Worm (Caenorhabditis elegans) whole organism, mixed stage, embryonic: ENCODE results near the gene trpa-1.

Experiments
- M03D4.4 ChIP-seq: sonication (generic microtip); optimal IDR thresholded peaks from 2 replicates; lab custom pipeline; 2017; ENCODE audit warnings: mild to moderate bottlenecking, missing genetic modification characterization, missing compliant biosample characterization
- bed-3 ChIP-seq: fragments of 200-800 bp; sonication (Bioruptor generic); optimal IDR thresholded peaks from 3 replicates; lab custom pipeline; 2018; ENCODE audit warnings: mild to moderate bottlenecking, missing genetic modification characterization, moderate library complexity, missing compliant biosample characterization
- blmp-1 ChIP-seq: fragments of 150-350 bp; optimal IDR thresholded peaks from 2 replicates; lab custom pipeline; 2014; ENCODE audit warnings: missing biosample characterization, missing genetic modification characterization
- ceh-39 ChIP-seq: fragments of 150-350 bp; optimal IDR thresholded peaks from 2 replicates; lab custom pipeline; 2014; ENCODE audit warnings: missing biosample characterization, missing genetic modification characterization
- ceh-43 ChIP-seq: fragments of 200-800 bp; sonication (Bioruptor generic); optimal IDR thresholded peaks from 2 replicates; lab custom pipeline; 2018; ENCODE audit warnings: mild to moderate bottlenecking, missing genetic modification characterization, moderate library complexity, missing compliant biosample characterization
- ceh-83 ChIP-seq: fragments of 200-800 bp; sonication (Bioruptor generic); optimal IDR thresholded peaks from 2 replicates; lab custom pipeline; 2018; ENCODE audit warnings: mild to moderate bottlenecking, missing genetic modification characterization, missing compliant biosample characterization
- ces-1 ChIP-seq: fragments of 150-350 bp; optimal IDR thresholded peaks from 2 replicates; lab custom pipeline; 2014; ENCODE audit warnings: missing biosample characterization, missing genetic modification reagents, missing genetic modification characterization
- cnd-1 ChIP-seq: fragments of 200-800 bp; sonication (Bioruptor generic); optimal IDR thresholded peaks from 2 replicates; lab custom pipeline; 2018; ENCODE audit warnings: mild to moderate bottlenecking, missing genetic modification characterization, missing compliant biosample characterization
- drap-1 ChIP-seq: fragments of 200-800 bp; sonication (Bioruptor generic); optimal IDR thresholded peaks from 3 replicates; lab custom pipeline; 2018; ENCODE audit warnings: mild to moderate bottlenecking, missing genetic modification characterization, missing compliant biosample characterization
- elt-1 ChIP-seq: sonication (generic microtip); optimal IDR thresholded peaks from 2 replicates; lab custom pipeline; 2017; ENCODE audit warnings: missing genetic modification characterization, mild to moderate bottlenecking, missing compliant biosample characterization, antibody characterized with exemption, moderate library complexity, borderline replicate concordance; ENCODE audit not compliant: insufficient read depth
- elt-3 ChIP-seq: fragments of 150-350 bp; optimal IDR thresholded peaks from 2 replicates; lab custom pipeline; 2014; ENCODE audit warnings: missing biosample characterization, missing genetic modification characterization
- flh-1 ChIP-seq: fragments of 200-800 bp; sonication (Bioruptor generic); optimal IDR thresholded peaks from 2 replicates; lab custom pipeline; 2018; ENCODE audit warnings: mild to moderate bottlenecking, missing genetic modification characterization, moderate library complexity, missing compliant biosample characterization
- ham-2 ChIP-seq: fragments of 200-800 bp; sonication (Bioruptor generic); optimal IDR thresholded peaks from 2 replicates; lab custom pipeline; 2018; ENCODE audit warnings: mild to moderate bottlenecking, missing genetic modification characterization, missing compliant biosample characterization
- hlh-1 ChIP-seq: fragments of 150-350 bp; optimal IDR thresholded peaks from 2 replicates; lab custom pipeline; 2014; ENCODE audit warnings: missing biosample characterization, missing genetic modification reagents, missing genetic modification characterization
- lin-13 ChIP-seq: fragments of 150-350 bp; optimal IDR thresholded peaks from 2 replicates; lab custom pipeline; 2014; ENCODE audit warnings: missing biosample characterization, missing genetic modification characterization
- lin-32 ChIP-seq: fragments of 200-800 bp; sonication (Bioruptor generic); optimal IDR thresholded peaks from 2 replicates; lab custom pipeline; 2018; ENCODE audit warnings: mild to moderate bottlenecking, missing genetic modification characterization, missing compliant biosample characterization
- lsy-2 ChIP-seq: fragments of 150-350 bp; optimal IDR thresholded peaks from 2 replicates; lab custom pipeline; 2014; ENCODE audit warnings: missing biosample characterization, missing genetic modification characterization
- mab-5 ChIP-seq: fragments of 150-350 bp; optimal IDR thresholded peaks from 2 replicates; lab custom pipeline; 2014; ENCODE audit warnings: missing biosample characterization, missing genetic modification characterization
- mep-1 ChIP-seq: fragments of 150-350 bp; optimal IDR thresholded peaks from 2 replicates; lab custom pipeline; 2017; ENCODE audit warnings: missing biosample characterization, missing genetic modification reagents, missing genetic modification characterization, inconsistent platforms
- mls-2 ChIP-seq: sonication (generic microtip); optimal IDR thresholded peaks from 2 replicates; lab custom pipeline; 2016; ENCODE audit warnings: mild to moderate bottlenecking, missing genetic modification characterization, moderate library complexity, missing compliant biosample characterization
- nhr-12 ChIP-seq: fragments of 150-350 bp; optimal IDR thresholded peaks from 2 replicates; lab custom pipeline; 2014; ENCODE audit warnings: missing biosample characterization, missing genetic modification characterization
- nhr-2 ChIP-seq: fragments of 150-350 bp; optimal IDR thresholded peaks from 2 replicates; lab custom pipeline; 2014; ENCODE audit warnings: missing biosample characterization, missing genetic modification characterization
- nhr-237 ChIP-seq: fragments of 150-350 bp; optimal IDR thresholded peaks from 2 replicates; lab custom pipeline; 2014; ENCODE audit warnings: missing biosample characterization, missing genetic modification characterization
- nhr-28 ChIP-seq: fragments of 150-350 bp; optimal IDR thresholded peaks from 2 replicates; lab custom pipeline; 2014; ENCODE audit warnings: missing biosample characterization, missing genetic modification characterization
- nhr-76 ChIP-seq: sonication (generic microtip); optimal IDR thresholded peaks from 2 replicates; lab custom pipeline; 2017; ENCODE audit warnings: missing biosample characterization, missing genetic modification characterization
- pha-4 ChIP-seq: fragments of 150-350 bp; optimal IDR thresholded peaks from 2 replicates; lab custom pipeline; 2018; ENCODE audit warnings: missing biosample characterization, missing genetic modification reagents, missing genetic modification characterization
- sem-2 ChIP-seq: fragments of 200-800 bp; sonication (Bioruptor generic); optimal IDR thresholded peaks from 2 replicates; lab custom pipeline; 2018; ENCODE audit warnings: mild to moderate bottlenecking, missing genetic modification characterization, missing compliant biosample characterization
- snpc-4 ChIP-seq: fragments of 150-350 bp; optimal IDR thresholded peaks from 2 replicates; lab custom pipeline; 2014; ENCODE audit warnings: missing biosample characterization, missing genetic modification characterization
- sptf-1 ChIP-seq: sonication (generic microtip); optimal IDR thresholded peaks from 2 replicates; lab custom pipeline; 2017; ENCODE audit warnings: mild to moderate bottlenecking, missing genetic modification characterization, moderate library complexity, missing compliant biosample characterization
- tbx-8 ChIP-seq: fragments of 200-800 bp; sonication (Bioruptor generic); optimal IDR thresholded peaks from 2 replicates; lab custom pipeline; 2018; ENCODE audit warnings: mild to moderate bottlenecking, missing genetic modification characterization, moderate library complexity, missing compliant biosample characterization
- unc-120 ChIP-seq: sonication (generic microtip); optimal IDR thresholded peaks from 2 replicates; lab custom pipeline; 2017; ENCODE audit warnings: missing genetic modification characterization, missing compliant biosample characterization; ENCODE audit not compliant: poor library complexity, severe bottlenecking
- unc-39 ChIP-seq: fragments of 150-350 bp; optimal IDR thresholded peaks from 2 replicates; lab custom pipeline; 2014; ENCODE audit warnings: missing biosample characterization, missing genetic modification characterization
- unc-62 ChIP-seq: fragments of 150-350 bp; optimal IDR thresholded peaks from 2 replicates; lab custom pipeline; 2014; ENCODE audit warnings: missing biosample characterization, missing genetic modification reagents, missing genetic modification characterization
- zip-8 ChIP-seq: fragments of 150-350 bp; optimal IDR thresholded peaks from 2 replicates; lab custom pipeline; 2014; ENCODE audit warnings: missing biosample characterization, missing genetic modification characterization
- ztf-11 ChIP-seq: fragments of 150-350 bp; optimal IDR thresholded peaks from 2 replicates; lab custom pipeline; 2014; ENCODE audit warnings: missing biosample characterization, missing genetic modification characterization

Gene trpa-1

ce11 chrIV:11854777-11855176, 9.5 kb upstream of the trpa-1 start, which contains the start of gene tag-30:
TSS of gene tag-30 (minus strand) at chrIV:11855159.
- TF ChIP-seq drap-1 (GFP tag; lab: Kevin White, UChicago): peak; percentile 8
- no peak for TF ChIP-seq unc-120
- no peak for TF ChIP-seq snpc-4
- TF ChIP-seq ceh-43 (GFP tag; lab: Kevin White, UChicago): no peak
- no peak for TF ChIP-seq ceh-83 (GFP tag; lab: Kevin White, UChicago)
- TF ChIP-seq mep-1 (tag; lab: Kevin White, UChicago): peak; percentile 60
- peak; percentile 81 for TF ChIP-seq pha-4 (tag; lab: Kevin White, UChicago)
- no peak for TF ChIP-seq bed-3 (GFP tag; lab: Kevin White, UChicago)
- no peak for TF ChIP-seq lin-32 (GFP tag; lab: Kevin White, UChicago)
- no peak for TF ChIP-seq tbx-8 (GFP tag; lab: Kevin White, UChicago)
- TF ChIP-seq mab-5 (tag; lab: Kevin White, UChicago): no peak
- no peak for TF ChIP-seq lin-13 (tag; lab: Kevin White, UChicago)
- no peak for TF ChIP-seq flh-1 (GFP tag; lab: Kevin White, UChicago)
- TF ChIP-seq unc-62 (GFP tag; lab: Kevin White, UChicago): no peak
- TF ChIP-seq elt-3 (tag; lab: Kevin White, UChicago): no peak
- no peak for TF ChIP-seq zip-8 (tag; lab: Kevin White, UChicago)
- no peak for TF ChIP-seq nhr-76 (tag; lab: Kevin White, UChicago)
- no peak for TF ChIP-seq nhr-28 (tag; lab: Kevin White, UChicago)
- no peak for TF ChIP-seq blmp-1 (tag; lab: Kevin White, UChicago)
- TF ChIP-seq nhr-12 (tag; lab: Kevin White, UChicago): no peak
- TF ChIP-seq cnd-1 (tag; lab: Kevin White, UChicago): no peak
- TF ChIP-seq unc-39 (tag; lab: Kevin White, UChicago): no peak
- no peak for TF ChIP-seq nhr-2 (tag; lab: Kevin White, UChicago)
- no peak for TF ChIP-seq ham-2
- TF ChIP-seq elt-1: no peak
- no peak for TF ChIP-seq sem-2
- TF ChIP-seq ceh-39 (tag; lab: Kevin White, UChicago): peak; percentile 34
- peak; percentile 24 for TF ChIP-seq sptf-1 (tag; lab: Kevin White, UChicago)
- TF ChIP-seq lsy-2: peak; percentile 2
- TF ChIP-seq hlh-1: peak; percentile 29
- no peak for TF ChIP-seq nhr-237 (tag; lab: Kevin White, UChicago)
- TF ChIP-seq M03D4.4 (tag; lab: Kevin White, UChicago): no peak
- peak; percentile 75 for TF ChIP-seq ces-1 (GFP tag; lab: Kevin White, UChicago)
- TF ChIP-seq ztf-11 (tag; lab: Kevin White, UChicago): no peak
- no peak for TF ChIP-seq mls-2 (tag; lab: Kevin White, UChicago)

ce11 chrIV:11855424-11855823, 8.9 kb upstream of the trpa-1 start:
- TF ChIP-seq lin-32 (GFP tag; lab: Kevin White, UChicago) (no peak), cnd-1 (tag; lab: Kevin White, UChicago) (no peak), elt-3 (tag; lab: Kevin White, UChicago) (no peak), nhr-12 (tag; lab: Kevin White, UChicago) (no peak), lsy-2 (no peak), mep-1 (tag; lab: Kevin White, UChicago) (no peak), lin-13 (tag; lab: Kevin White, UChicago) (no peak), drap-1 (GFP tag; lab: Kevin White, UChicago) (no peak), ces-1 (GFP tag; lab: Kevin White, UChicago) (no peak), pha-4 (tag; lab: Kevin White, UChicago) (no peak), zip-8 (tag; lab: Kevin White, UChicago) (no peak), nhr-2 (tag; lab: Kevin White, UChicago) (no peak), snpc-4 (no peak), sptf-1 (tag; lab: Kevin White, UChicago) (no peak), ham-2 (no peak), unc-62 (GFP tag; lab: Kevin White, UChicago) (no peak)

ce11 chrIV:11855900-11856660, 8.2 kb upstream of the trpa-1 start, which contains the start of gene ech-2:
TSS of gene ech-2 (minus strand) at chrIV:11856351.
- peak; percentile 60 for TF ChIP-seq mep-1 (tag; lab: Kevin White, UChicago)
- no peak for TF ChIP-seq nhr-76 (tag; lab: Kevin White, UChicago)
- peak; percentile 4 for TF ChIP-seq lsy-2
- peak; percentile 27 for TF ChIP-seq hlh-1
- no peak for TF ChIP-seq cnd-1 (tag; lab: Kevin White, UChicago)
